Worm (Caenorhabditis elegans) whole organism, L2 larva: Measurements from ENCODE around the gene Y7A5A.7.

Experiments used
- lin-39 ChIP-seq: fragments of 150-350 bp; optimal IDR thresholded peaks from 2 replicates; lab custom pipeline; 2014; ENCODE audit warnings: missing biosample characterization, missing genetic modification reagents, missing genetic modification characterization
- nhr-77 ChIP-seq: fragments of 150-350 bp; optimal IDR thresholded peaks from 2 replicates; lab custom pipeline; 2014; ENCODE audit warnings: missing biosample characterization, missing genetic modification characterization
- skn-1 ChIP-seq: sonication (generic microtip); optimal IDR thresholded peaks from 2 replicates; lab custom pipeline; 2017; ENCODE audit warnings: missing biosample characterization, missing genetic modification characterization
- unc-39 ChIP-seq: fragments of 150-350 bp; optimal IDR thresholded peaks from 2 replicates; lab custom pipeline; 2014; ENCODE audit warnings: missing biosample characterization, missing genetic modification characterization
- unc-62 ChIP-seq: fragments of 150-350 bp; optimal IDR thresholded peaks from 2 replicates; lab custom pipeline; 2014; ENCODE audit warnings: missing biosample characterization, missing genetic modification reagents, missing genetic modification characterization
- zag-1 ChIP-seq: fragments of 150-350 bp; optimal IDR thresholded peaks from 2 replicates; lab custom pipeline; 2014; ENCODE audit warnings: missing biosample characterization, missing genetic modification characterization
- ztf-11 ChIP-seq: sonication (generic microtip); optimal IDR thresholded peaks from 2 replicates; lab custom pipeline; 2017; ENCODE audit warnings: missing biosample characterization, missing genetic modification characterization

DNA sequence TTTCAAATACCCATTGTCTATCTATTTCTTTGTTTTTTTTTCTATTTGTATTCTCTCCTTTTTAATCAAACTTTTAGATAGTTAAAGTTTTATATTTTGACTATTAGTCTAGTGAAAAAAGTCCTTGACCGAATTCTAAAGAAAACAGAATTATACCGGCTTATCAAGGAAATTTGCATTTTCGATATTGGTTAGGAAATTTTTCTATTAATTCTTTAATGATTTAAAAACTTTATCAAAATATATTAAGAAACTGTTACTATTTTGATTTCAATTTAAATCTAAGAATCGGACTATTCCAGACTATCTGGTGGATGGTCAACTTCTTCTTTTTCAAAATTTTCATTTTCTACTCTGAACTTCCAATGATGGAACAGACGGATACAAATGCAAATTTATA lies 24.1 kb upstream of the Y7A5A.7 start, which contains the start of gene Y7A5A.20:
- no peak for TF ChIP-seq nhr-77 (tag; lab: Kevin White, UChicago)
- TF ChIP-seq zag-1 (tag; lab: Kevin White, UChicago), result no peak
- no peak for TF ChIP-seq unc-62 (GFP tag; lab: Kevin White, UChicago)
- no peak for TF ChIP-seq unc-39
- no peak for TF ChIP-seq ztf-11 (tag; lab: Kevin White, UChicago)
- no peak for TF ChIP-seq skn-1 (tag; lab: Kevin White, UChicago)
- no peak for TF ChIP-seq lin-39 (tag; lab: Kevin White, UChicago)
